Worm (Caenorhabditis elegans) whole organism, mixed stage, embryonic: Measurements from ENCODE around the gene ttc-7.

ENCODE experiments used
- M03D4.4 ChIP-seq: sonication (generic microtip); optimal IDR thresholded peaks from 2 replicates; lab custom pipeline; 2017; ENCODE audit warnings: mild to moderate bottlenecking, missing genetic modification characterization, missing compliant biosample characterization
- blmp-1 ChIP-seq: fragments of 150-350 bp; optimal IDR thresholded peaks from 2 replicates; lab custom pipeline; 2014; ENCODE audit warnings: missing biosample characterization, missing genetic modification characterization
- ceh-39 ChIP-seq: fragments of 150-350 bp; optimal IDR thresholded peaks from 2 replicates; lab custom pipeline; 2014; ENCODE audit warnings: missing biosample characterization, missing genetic modification characterization
- ceh-43 ChIP-seq: fragments of 200-800 bp; sonication (Bioruptor generic); optimal IDR thresholded peaks from 2 replicates; lab custom pipeline; 2018; ENCODE audit warnings: mild to moderate bottlenecking, missing genetic modification characterization, moderate library complexity, missing compliant biosample characterization
- ces-1 ChIP-seq: fragments of 150-350 bp; optimal IDR thresholded peaks from 2 replicates; lab custom pipeline; 2014; ENCODE audit warnings: missing biosample characterization, missing genetic modification reagents, missing genetic modification characterization
- cnd-1 ChIP-seq: fragments of 200-800 bp; sonication (Bioruptor generic); optimal IDR thresholded peaks from 2 replicates; lab custom pipeline; 2018; ENCODE audit warnings: mild to moderate bottlenecking, missing genetic modification characterization, missing compliant biosample characterization
- drap-1 ChIP-seq: fragments of 200-800 bp; sonication (Bioruptor generic); optimal IDR thresholded peaks from 3 replicates; lab custom pipeline; 2018; ENCODE audit warnings: mild to moderate bottlenecking, missing genetic modification characterization, missing compliant biosample characterization
- elt-1 ChIP-seq: sonication (generic microtip); optimal IDR thresholded peaks from 2 replicates; lab custom pipeline; 2017; ENCODE audit warnings: missing genetic modification characterization, mild to moderate bottlenecking, missing compliant biosample characterization, antibody characterized with exemption, moderate library complexity, borderline replicate concordance; ENCODE audit not compliant: insufficient read depth
- elt-3 ChIP-seq: fragments of 150-350 bp; optimal IDR thresholded peaks from 2 replicates; lab custom pipeline; 2014; ENCODE audit warnings: missing biosample characterization, missing genetic modification characterization
- flh-1 ChIP-seq: fragments of 200-800 bp; sonication (Bioruptor generic); optimal IDR thresholded peaks from 2 replicates; lab custom pipeline; 2018; ENCODE audit warnings: mild to moderate bottlenecking, missing genetic modification characterization, moderate library complexity, missing compliant biosample characterization
- ham-2 ChIP-seq: fragments of 200-800 bp; sonication (Bioruptor generic); optimal IDR thresholded peaks from 2 replicates; lab custom pipeline; 2018; ENCODE audit warnings: mild to moderate bottlenecking, missing genetic modification characterization, missing compliant biosample characterization
- hlh-1 ChIP-seq: fragments of 150-350 bp; optimal IDR thresholded peaks from 2 replicates; lab custom pipeline; 2014; ENCODE audit warnings: missing biosample characterization, missing genetic modification reagents, missing genetic modification characterization
- lin-13 ChIP-seq: fragments of 150-350 bp; optimal IDR thresholded peaks from 2 replicates; lab custom pipeline; 2014; ENCODE audit warnings: missing biosample characterization, missing genetic modification characterization
- lsy-2 ChIP-seq: fragments of 150-350 bp; optimal IDR thresholded peaks from 2 replicates; lab custom pipeline; 2014; ENCODE audit warnings: missing biosample characterization, missing genetic modification characterization
- mab-5 ChIP-seq: fragments of 150-350 bp; optimal IDR thresholded peaks from 2 replicates; lab custom pipeline; 2014; ENCODE audit warnings: missing biosample characterization, missing genetic modification characterization
- mep-1 ChIP-seq: fragments of 150-350 bp; optimal IDR thresholded peaks from 2 replicates; lab custom pipeline; 2017; ENCODE audit warnings: missing biosample characterization, missing genetic modification reagents, missing genetic modification characterization, inconsistent platforms
- mls-2 ChIP-seq: sonication (generic microtip); optimal IDR thresholded peaks from 2 replicates; lab custom pipeline; 2016; ENCODE audit warnings: mild to moderate bottlenecking, missing genetic modification characterization, moderate library complexity, missing compliant biosample characterization
- nhr-12 ChIP-seq: fragments of 150-350 bp; optimal IDR thresholded peaks from 2 replicates; lab custom pipeline; 2014; ENCODE audit warnings: missing biosample characterization, missing genetic modification characterization
- nhr-2 ChIP-seq: fragments of 150-350 bp; optimal IDR thresholded peaks from 2 replicates; lab custom pipeline; 2014; ENCODE audit warnings: missing biosample characterization, missing genetic modification characterization
- nhr-237 ChIP-seq: fragments of 150-350 bp; optimal IDR thresholded peaks from 2 replicates; lab custom pipeline; 2014; ENCODE audit warnings: missing biosample characterization, missing genetic modification characterization
- nhr-76 ChIP-seq: sonication (generic microtip); optimal IDR thresholded peaks from 2 replicates; lab custom pipeline; 2017; ENCODE audit warnings: missing biosample characterization, missing genetic modification characterization
- pha-4 ChIP-seq: fragments of 150-350 bp; optimal IDR thresholded peaks from 2 replicates; lab custom pipeline; 2018; ENCODE audit warnings: missing biosample characterization, missing genetic modification reagents, missing genetic modification characterization
- sem-2 ChIP-seq: fragments of 200-800 bp; sonication (Bioruptor generic); optimal IDR thresholded peaks from 2 replicates; lab custom pipeline; 2018; ENCODE audit warnings: mild to moderate bottlenecking, missing genetic modification characterization, missing compliant biosample characterization
- snpc-4 ChIP-seq: fragments of 150-350 bp; optimal IDR thresholded peaks from 2 replicates; lab custom pipeline; 2014; ENCODE audit warnings: missing biosample characterization, missing genetic modification characterization
- sptf-1 ChIP-seq: sonication (generic microtip); optimal IDR thresholded peaks from 2 replicates; lab custom pipeline; 2017; ENCODE audit warnings: mild to moderate bottlenecking, missing genetic modification characterization, moderate library complexity, missing compliant biosample characterization
- tbx-8 ChIP-seq: fragments of 200-800 bp; sonication (Bioruptor generic); optimal IDR thresholded peaks from 2 replicates; lab custom pipeline; 2018; ENCODE audit warnings: mild to moderate bottlenecking, missing genetic modification characterization, moderate library complexity, missing compliant biosample characterization
- unc-120 ChIP-seq: sonication (generic microtip); optimal IDR thresholded peaks from 2 replicates; lab custom pipeline; 2017; ENCODE audit warnings: missing genetic modification characterization, missing compliant biosample characterization; ENCODE audit not compliant: poor library complexity, severe bottlenecking
- unc-62 ChIP-seq: fragments of 150-350 bp; optimal IDR thresholded peaks from 2 replicates; lab custom pipeline; 2014; ENCODE audit warnings: missing biosample characterization, missing genetic modification reagents, missing genetic modification characterization
- zip-8 ChIP-seq: fragments of 150-350 bp; optimal IDR thresholded peaks from 2 replicates; lab custom pipeline; 2014; ENCODE audit warnings: missing biosample characterization, missing genetic modification characterization
- ztf-11 ChIP-seq: fragments of 150-350 bp; optimal IDR thresholded peaks from 2 replicates; lab custom pipeline; 2014; ENCODE audit warnings: missing biosample characterization, missing genetic modification characterization

ttc-7 gene

ce11 chrIII:1886914-1887313 is 26.7 kb downstream of the ttc-7 start:
- TF ChIP-seq hlh-1 (tag; lab: Kevin White, UChicago) (no peak), zip-8 (no peak), cnd-1 (tag; lab: Kevin White, UChicago) (no peak), flh-1 (no peak), elt-3 (tag; lab: Kevin White, UChicago) (no peak), snpc-4 (no peak), ceh-39 (tag; lab: Kevin White, UChicago) (no peak), unc-62 (GFP tag; lab: Kevin White, UChicago) (no peak), nhr-2 (tag; lab: Kevin White, UChicago) (no peak), sem-2 (GFP tag; lab: Kevin White, UChicago) (no peak), mab-5 (tag; lab: Kevin White, UChicago) (no peak), unc-120 (tag; lab: Kevin White, UChicago) (no peak), ceh-43 (no peak), ztf-11 (tag; lab: Kevin White, UChicago) (no peak), blmp-1 (tag; lab: Kevin White, UChicago) (no peak), elt-1 (tag; lab: Kevin White, UChicago) (no peak), drap-1 (GFP tag; lab: Kevin White, UChicago) (no peak), nhr-12 (tag; lab: Kevin White, UChicago) (no peak), M03D4.4 (no peak)

DNA sequence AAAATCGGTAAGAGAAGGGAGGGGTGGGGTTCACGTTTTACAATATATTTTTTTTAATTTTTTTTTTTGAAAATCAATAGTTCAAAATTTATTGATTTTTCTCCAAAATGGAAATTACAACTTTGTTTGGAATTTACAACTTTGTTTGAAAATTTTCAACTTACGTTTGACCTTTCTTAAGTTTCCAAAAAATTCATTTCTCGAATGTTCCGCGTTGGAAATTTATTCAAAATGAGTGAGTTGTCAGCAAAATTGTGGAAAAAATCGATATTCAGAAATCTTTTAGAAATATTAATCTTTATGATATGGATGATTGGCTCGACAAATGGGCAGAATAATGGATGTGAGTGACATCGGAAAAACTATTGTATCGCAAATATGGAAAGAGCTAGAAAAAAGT is 27.1 kb downstream of the ttc-7 start, which contains the start of gene B0524.3:
B0524.3 (plus strand) TSS at position 301 of the 400 bp plus-strand sequence.
- TF ChIP-seq mls-2 (no peak), nhr-76 (tag; lab: Kevin White, UChicago) (no peak), ces-1 (GFP tag; lab: Kevin White, UChicago) (no peak), tbx-8 (no peak), unc-62 (GFP tag; lab: Kevin White, UChicago) (no peak)

DNA sequence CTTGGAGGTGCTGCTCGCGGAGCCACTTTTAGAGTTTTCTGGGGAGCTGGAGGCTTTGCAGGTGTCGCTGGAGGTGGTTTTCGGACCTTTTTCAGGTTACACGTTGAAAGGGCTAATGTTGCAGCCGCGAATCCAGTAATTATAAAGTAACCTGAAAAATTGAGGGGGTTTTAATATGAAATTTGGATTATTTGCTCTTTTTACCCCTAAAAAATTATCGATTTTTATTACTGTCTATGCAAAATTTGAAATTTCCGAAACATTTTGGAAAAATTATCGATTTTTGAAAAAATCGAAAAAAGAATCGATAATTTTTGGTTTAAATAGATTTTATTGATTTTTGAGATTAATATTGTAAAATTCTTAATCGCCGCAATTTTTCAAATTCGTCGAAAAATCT is 33.2 kb downstream of the ttc-7 start:
- TF ChIP-seq blmp-1 (tag; lab: Kevin White, UChicago) (no peak), M03D4.4 (no peak), unc-120 (tag; lab: Kevin White, UChicago) (no peak), mep-1 (tag; lab: Kevin White, UChicago) (no peak), ztf-11 (tag; lab: Kevin White, UChicago) (no peak), sem-2 (GFP tag; lab: Kevin White, UChicago) (no peak), pha-4 (no peak), mab-5 (tag; lab: Kevin White, UChicago) (no peak), nhr-76 (tag; lab: Kevin White, UChicago) (no peak), lin-13 (no peak), snpc-4 (no peak), drap-1 (GFP tag; lab: Kevin White, UChicago) (no peak), sptf-1 (tag; lab: Kevin White, UChicago) (no peak), ceh-43 (no peak), nhr-12 (tag; lab: Kevin White, UChicago) (no peak), ham-2 (GFP tag; lab: Kevin White, UChicago) (no peak), mls-2 (no peak)
- TF ChIP-seq, all 35 proteins: peak for 0

- TF ChIP-seq elt-3 (tag; lab: Kevin White, UChicago) (no peak), tbx-8 (no peak), nhr-237 (no peak), mep-1 (tag; lab: Kevin White, UChicago) (no peak), ham-2 (GFP tag; lab: Kevin White, UChicago) (no peak)
Measured at ce11 chrIII:1893851-1894250, 33.6 kb downstream of the ttc-7 start, which contains the start of the genes B0524.5 and B0524.2. Gene B0524.5 (minus strand): TSS chrIII:1893890. Gene B0524.2 (plus strand): TSS chrIII:1894057.

DNA sequence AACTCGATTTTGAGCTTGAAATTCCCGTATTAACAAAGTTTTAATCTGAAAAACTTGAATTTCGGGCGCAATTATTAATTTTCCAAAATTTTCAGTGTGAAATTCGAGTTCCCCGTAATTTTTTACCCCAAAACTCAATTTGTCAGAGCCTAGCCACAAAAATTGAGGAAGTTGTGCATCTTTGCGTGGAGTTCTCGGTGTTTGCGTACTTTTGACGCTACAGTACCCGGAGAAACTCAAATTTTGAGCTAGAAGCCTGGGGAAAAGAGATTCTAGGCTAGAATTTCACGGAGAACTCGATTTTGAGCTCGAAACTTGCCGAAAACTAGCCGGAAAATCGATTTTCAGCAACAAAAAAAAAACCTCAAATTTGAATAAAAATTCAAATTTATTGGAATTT is 40.2 kb downstream of the ttc-7 start:
- peak; percentile 22 for TF ChIP-seq lsy-2 (tag; lab: Kevin White, UChicago)
- TF ChIP-seq, all 35 proteins: peak for 1; not testable (repeated sequence) for 34

DNA sequence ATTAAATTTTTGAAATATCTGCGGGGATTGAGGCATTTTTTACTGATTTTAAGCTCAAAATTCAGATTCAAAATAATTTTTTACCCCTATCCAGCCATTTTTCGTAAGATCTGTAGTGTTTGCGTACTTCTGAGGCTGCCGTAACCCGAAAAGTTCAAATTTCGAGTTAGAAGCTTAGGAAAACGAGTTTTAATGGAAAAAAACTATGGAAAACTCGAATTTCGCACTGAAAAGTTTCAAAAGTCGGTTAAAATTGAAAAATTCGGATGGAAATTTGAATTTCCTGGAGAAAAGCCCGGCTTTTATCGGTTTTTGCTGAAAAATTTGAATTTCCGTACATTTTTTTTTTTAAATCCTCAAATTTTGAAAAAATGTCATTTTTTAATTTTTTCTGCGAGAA is 43.7 kb downstream of the ttc-7 start:
- TF ChIP-seq nhr-76 (tag; lab: Kevin White, UChicago) (no peak), cnd-1 (tag; lab: Kevin White, UChicago) (no peak), hlh-1 (tag; lab: Kevin White, UChicago) (no peak), flh-1 (no peak), nhr-2 (tag; lab: Kevin White, UChicago) (no peak), ces-1 (GFP tag; lab: Kevin White, UChicago) (no peak), mls-2 (no peak), unc-62 (GFP tag; lab: Kevin White, UChicago) (no peak), unc-120 (tag; lab: Kevin White, UChicago) (no peak), nhr-237 (no peak), sptf-1 (tag; lab: Kevin White, UChicago) (no peak), ceh-39 (tag; lab: Kevin White, UChicago) (no peak)
- TF ChIP-seq, all 35 proteins: peak for 0
